Worm (Caenorhabditis elegans) whole organism, mixed stage, embryonic: Measurements from ENCODE around the gene phat-8.

Experiments used
- M03D4.4 ChIP-seq: sonication (generic microtip); optimal IDR thresholded peaks from 2 replicates; lab custom pipeline; 2017; ENCODE audit warnings: mild to moderate bottlenecking, missing genetic modification characterization, missing compliant biosample characterization
- elt-3 ChIP-seq: fragments of 150-350 bp; optimal IDR thresholded peaks from 2 replicates; lab custom pipeline; 2014; ENCODE audit warnings: missing biosample characterization, missing genetic modification characterization
- hlh-1 ChIP-seq: fragments of 150-350 bp; optimal IDR thresholded peaks from 2 replicates; lab custom pipeline; 2014; ENCODE audit warnings: missing biosample characterization, missing genetic modification reagents, missing genetic modification characterization
- lin-13 ChIP-seq: fragments of 150-350 bp; optimal IDR thresholded peaks from 2 replicates; lab custom pipeline; 2014; ENCODE audit warnings: missing biosample characterization, missing genetic modification characterization
- lsy-2 ChIP-seq: fragments of 150-350 bp; optimal IDR thresholded peaks from 2 replicates; lab custom pipeline; 2014; ENCODE audit warnings: missing biosample characterization, missing genetic modification characterization
- mls-2 ChIP-seq: sonication (generic microtip); optimal IDR thresholded peaks from 2 replicates; lab custom pipeline; 2016; ENCODE audit warnings: mild to moderate bottlenecking, missing genetic modification characterization, moderate library complexity, missing compliant biosample characterization
- nhr-2 ChIP-seq: fragments of 150-350 bp; optimal IDR thresholded peaks from 2 replicates; lab custom pipeline; 2014; ENCODE audit warnings: missing biosample characterization, missing genetic modification characterization
- nhr-76 ChIP-seq: sonication (generic microtip); optimal IDR thresholded peaks from 2 replicates; lab custom pipeline; 2017; ENCODE audit warnings: missing biosample characterization, missing genetic modification characterization
- pha-4 ChIP-seq: fragments of 150-350 bp; optimal IDR thresholded peaks from 2 replicates; lab custom pipeline; 2018; ENCODE audit warnings: missing biosample characterization, missing genetic modification reagents, missing genetic modification characterization
- snpc-4 ChIP-seq: fragments of 150-350 bp; optimal IDR thresholded peaks from 2 replicates; lab custom pipeline; 2014; ENCODE audit warnings: missing biosample characterization, missing genetic modification characterization
- unc-39 ChIP-seq: fragments of 150-350 bp; optimal IDR thresholded peaks from 2 replicates; lab custom pipeline; 2014; ENCODE audit warnings: missing biosample characterization, missing genetic modification characterization
- unc-62 ChIP-seq: fragments of 150-350 bp; optimal IDR thresholded peaks from 2 replicates; lab custom pipeline; 2014; ENCODE audit warnings: missing biosample characterization, missing genetic modification reagents, missing genetic modification characterization
- ztf-11 ChIP-seq: fragments of 150-350 bp; optimal IDR thresholded peaks from 2 replicates; lab custom pipeline; 2014; ENCODE audit warnings: missing biosample characterization, missing genetic modification characterization

- no peak for TF ChIP-seq elt-3 (tag; lab: Kevin White, UChicago)
- no peak for TF ChIP-seq M03D4.4 (tag; lab: Kevin White, UChicago)
- no peak for TF ChIP-seq unc-62
- no peak for TF ChIP-seq nhr-2
- no peak for TF ChIP-seq snpc-4 (tag; lab: Kevin White, UChicago)
- no peak for TF ChIP-seq unc-39 (tag; lab: Kevin White, UChicago)
- TF ChIP-seq hlh-1 (tag; lab: Kevin White, UChicago), result no peak
- TF ChIP-seq lsy-2 (tag; lab: Kevin White, UChicago), result no peak
- TF ChIP-seq lin-13 (tag; lab: Kevin White, UChicago), result no peak
- TF ChIP-seq mls-2 (tag; lab: Kevin White, UChicago), result no peak
- TF ChIP-seq ztf-11 (tag; lab: Kevin White, UChicago), result no peak
- TF ChIP-seq pha-4, result no peak
- TF ChIP-seq nhr-76 (tag; lab: Kevin White, UChicago), result no peak
These were observed 44.7 kb downstream of the phat-8 start, which contains the start of gene srh-61 for ce11 chrII:12516313-12516712.
